Worm (Caenorhabditis elegans): Measurements from ENCODE around the gene F48E8.2.

F48E8.2 gene

DNA sequence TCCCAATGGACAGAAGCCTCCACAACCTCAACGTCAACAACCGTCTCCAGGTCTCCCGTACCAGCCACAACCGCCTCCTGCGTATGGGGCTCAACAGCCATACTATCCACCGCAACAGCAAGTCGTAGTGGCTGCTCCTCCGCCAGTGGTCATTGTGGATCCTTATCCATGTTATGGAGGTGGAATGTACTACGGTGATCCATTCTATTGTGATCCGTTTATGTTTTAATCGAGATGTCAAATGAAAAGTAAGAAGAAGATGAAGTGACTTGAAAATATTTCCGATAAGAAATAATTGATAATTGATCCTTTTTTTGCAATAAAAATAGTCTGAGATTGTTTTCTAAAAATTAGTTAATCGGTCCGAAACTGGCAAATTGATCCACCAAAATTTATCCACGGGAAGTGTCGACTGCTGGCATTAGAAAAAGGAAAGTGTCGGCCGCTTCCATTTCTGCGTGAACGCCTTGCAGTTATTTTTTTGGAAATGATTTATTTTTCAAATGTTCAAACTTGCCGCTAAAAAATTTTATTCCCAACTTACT, 14.7 kb downstream of the F48E8.2 start, which contains the start of the genes R02F2.6 and R02F2.5:
R02F2.6 (minus strand) TSS at position 101 of the 545 bp plus-strand sequence.
R02F2.5 (plus strand) TSS at position 495 of the 545 bp plus-strand sequence.
- TF ChIP-seq R02D3.7 (tag; optimal IDR thresholded peaks at IDR 0.05) (no peak), unc-62 (GFP tag; optimal IDR thresholded peaks at IDR 0.05) (no peak), ztf-1 (GFP tag; conservative IDR thresholded peaks at IDR 0.05) (no peak), peb-1 (tag; optimal IDR thresholded peaks at IDR 0.05) (no peak), sma-3 (GFP tag; optimal IDR thresholded peaks at IDR 0.05) (no peak), lin-39 (tag; optimal IDR thresholded peaks at IDR 0.05) (no peak), ztf-4 (tag; optimal IDR thresholded peaks at IDR 0.05) (no peak), lin-11 (tag; optimal IDR thresholded peaks at IDR 0.05) (no peak), ama-1 (optimal IDR thresholded peaks at IDR 0.05) (no peak)

- TF ChIP-seq ztf-1 (GFP tag; conservative IDR thresholded peaks at IDR 0.05), result no peak
- TF ChIP-seq lin-13 (GFP tag; optimal IDR thresholded peaks at IDR 0.05), result no peak
- TF ChIP-seq nhr-10 (tag; optimal IDR thresholded peaks at IDR 0.05), result no peak
- TF ChIP-seq mbf-1 (tag; optimal IDR thresholded peaks at IDR 0.05), result no peak
- TF ChIP-seq skn-1 (tag; optimal IDR thresholded peaks at IDR 0.05), result no peak
- no peak for TF ChIP-seq ceh-82 (tag; optimal IDR thresholded peaks at IDR 0.05)
- TF ChIP-seq unc-39 (tag; optimal IDR thresholded peaks at IDR 0.05), result no peak
- no peak for TF ChIP-seq aly-2 (tag; optimal IDR thresholded peaks at IDR 0.05)
- TF ChIP-seq nhr-77 (tag; optimal IDR thresholded peaks at IDR 0.05), result no peak
Measured at ce11 chrIII:5479493-5480167, 15.5 kb downstream of the F48E8.2 start.

DNA sequence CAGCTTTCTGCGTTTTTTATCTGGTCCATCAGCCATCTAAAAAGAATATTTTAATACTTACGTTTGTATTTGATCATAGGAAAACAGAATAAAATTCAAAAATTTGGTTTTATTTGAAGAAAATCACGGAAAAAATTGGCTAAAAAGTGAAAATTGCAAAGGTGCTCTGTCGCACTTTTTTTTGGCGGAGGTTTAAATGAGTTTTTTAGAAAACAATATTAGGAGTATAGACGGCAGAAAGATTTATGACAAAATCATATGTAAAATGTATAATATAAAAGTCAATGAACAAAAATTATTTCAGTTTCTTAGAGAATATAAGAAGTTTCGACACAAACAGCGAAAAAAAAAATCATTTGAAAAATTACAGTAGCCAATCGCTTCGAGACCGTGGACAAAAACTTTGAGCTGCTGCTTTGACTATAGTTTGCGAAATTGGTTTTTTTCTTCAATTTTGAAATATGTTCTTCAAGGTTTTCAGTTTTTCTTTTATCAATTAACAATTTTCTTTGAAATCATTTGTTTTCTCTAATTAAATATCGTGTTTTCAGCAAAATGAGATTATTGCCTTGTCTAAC, 19.6 kb downstream of the F48E8.2 start, which contains the start of the genes R02F2.7 and R02F2.4:
R02F2.7 (minus strand) TSS at position 36 of the 578 bp plus-strand sequence.
R02F2.4 (plus strand) TSS at position 552 of the 578 bp plus-strand sequence.
- TF ChIP-seq C34F6.9 (tag; optimal IDR thresholded peaks at IDR 0.05), result peak; percentile 25
- TF ChIP-seq elt-3 (tag; optimal IDR thresholded peaks at IDR 0.05), result no peak
- TF ChIP-seq gmeb-1 (tag; optimal IDR thresholded peaks at IDR 0.05), result peak; percentile 87
- no peak for TF ChIP-seq R02D3.7 (tag; optimal IDR thresholded peaks at IDR 0.05)
- TF ChIP-seq egl-27 (tag; optimal IDR thresholded peaks at IDR 0.05), result no peak
- no peak for TF ChIP-seq ceh-82 (tag; optimal IDR thresholded peaks at IDR 0.05)
- no peak for TF ChIP-seq lin-39 (tag; optimal IDR thresholded peaks at IDR 0.05)
- peak in 1 of 2 experiments; percentile 34 for TF ChIP-seq lsy-2 (tag; optimal IDR thresholded peaks at IDR 0.05)
- peak; percentile 49 for TF ChIP-seq unc-55 (GFP tag; optimal IDR thresholded peaks at IDR 0.05)

- TF ChIP-seq ztf-11 (tag; optimal IDR thresholded peaks at IDR 0.05) (no peak), R02D3.7 (tag; optimal IDR thresholded peaks at IDR 0.05) (no peak), mab-5 (tag; optimal IDR thresholded peaks at IDR 0.05) (no peak), lin-13 (GFP tag; optimal IDR thresholded peaks at IDR 0.05) (no peak), unc-55 (GFP tag; optimal IDR thresholded peaks at IDR 0.05) (no peak), sem-4 (tag; optimal IDR thresholded peaks at IDR 0.05) (no peak), elt-1 (tag; optimal IDR thresholded peaks at IDR 0.05) (no peak), skn-1 (tag; optimal IDR thresholded peaks at IDR 0.05) (no peak), nhr-12 (tag; optimal IDR thresholded peaks at IDR 0.05) (no peak), nhr-25 (tag; optimal IDR thresholded peaks at IDR 0.05) (no peak), nhr-237 (tag; optimal IDR thresholded peaks at IDR 0.05) (no peak), F13H6.1 (tag; optimal IDR thresholded peaks at IDR 0.05) (no peak), sma-3 (GFP tag; optimal IDR thresholded peaks at IDR 0.05) (no peak), nhr-6 (tag; optimal IDR thresholded peaks at IDR 0.05) (no peak), elt-3 (tag; optimal IDR thresholded peaks at IDR 0.05) (no peak), blmp-1 (tag; optimal IDR thresholded peaks at IDR 0.05; ENCODE audit: insufficient read depth) (no peak), peb-1 (tag; optimal IDR thresholded peaks at IDR 0.05) (no peak)
Measured at ce11 chrIII:5486345-5486744, 22.2 kb downstream of the F48E8.2 start.

- TF ChIP-seq sma-3 (GFP tag; optimal IDR thresholded peaks at IDR 0.05), result no peak
- no peak for TF ChIP-seq nhr-10 (tag; optimal IDR thresholded peaks at IDR 0.05)
- TF ChIP-seq gmeb-1 (tag; optimal IDR thresholded peaks at IDR 0.05), result no peak
- TF ChIP-seq sma-9 (GFP tag; optimal IDR thresholded peaks at IDR 0.05), result no peak
- no peak for TF ChIP-seq sma-9 (tag; optimal IDR thresholded peaks at IDR 0.05)
Measured at ce11 chrIII:5487087-5487603, 23.0 kb downstream of the F48E8.2 start, which contains the start of gene osg-1. osg-1 (plus strand) TSS chrIII:5487553.

All from whole organism, L2 larva.